Fruit fly (Drosophila melanogaster) whole organism, adult: ENCODE measurements around the gene nac.

Source experiments
- CG11617 ChIP-seq: fragments of 200-800 bp; sonication (Bioruptor generic); optimal IDR thresholded peaks from 2 replicates; lab custom pipeline; 2017; ENCODE audit warnings: mild to moderate bottlenecking, missing biosample characterization, missing genetic modification reagents, missing genetic modification characterization
- CG12768 ChIP-seq: fragments of 200-800 bp; sonication (Bioruptor generic); optimal IDR thresholded peaks from 2 replicates; lab custom pipeline; 2017; ENCODE audit warnings: missing biosample characterization, missing genetic modification characterization, mild to moderate bottlenecking, moderate library complexity, missing genetic modification reagents
- CG14711 ChIP-seq: fragments of 200-800 bp; sonication (Bioruptor generic); optimal IDR thresholded peaks from 2 replicates; lab custom pipeline; 2018; ENCODE audit warnings: missing biosample characterization, mild to moderate bottlenecking, missing genetic modification characterization, moderate library complexity
- CG1620 ChIP-seq: fragments of 200-800 bp; sonication (Bioruptor generic); optimal IDR thresholded peaks from 2 replicates; lab custom pipeline; 2016; ENCODE audit warnings: missing biosample characterization, missing genetic modification characterization
- CG33017 ChIP-seq: fragments of 200-800 bp; sonication (Bioruptor generic); optimal IDR thresholded peaks from 2 replicates; lab custom pipeline; 2018; ENCODE audit warnings: missing biosample characterization, mild to moderate bottlenecking, missing genetic modification characterization, moderate library complexity
- CG5204 ChIP-seq: fragments of 200-800 bp; sonication (Bioruptor generic); optimal IDR thresholded peaks from 2 replicates; lab custom pipeline; 2016; ENCODE audit warnings: missing biosample characterization, missing genetic modification characterization
- CG7045 ChIP-seq: fragments of 200-800 bp; sonication (Bioruptor generic); optimal IDR thresholded peaks from 2 replicates; lab custom pipeline; 2017; ENCODE audit warnings: missing biosample characterization, mild to moderate bottlenecking, missing genetic modification characterization
- CG7101 ChIP-seq: fragments of 200-800 bp; sonication (Bioruptor generic); optimal IDR thresholded peaks from 2 replicates; lab custom pipeline; 2018; ENCODE audit warnings: missing biosample characterization, mild to moderate bottlenecking, missing genetic modification characterization, moderate library complexity
- Clk ChIP-seq: fragments of 200-800 bp; sonication (Bioruptor generic); optimal IDR thresholded peaks from 2 replicates; lab custom pipeline; 2017; ENCODE audit warnings: missing biosample characterization, missing genetic modification characterization
- Crg-1 ChIP-seq: fragments of 200-800 bp; sonication (Bioruptor generic); optimal IDR thresholded peaks from 2 replicates; lab custom pipeline; 2016; ENCODE audit warnings: missing biosample characterization, missing genetic modification characterization
- Hr96 ChIP-seq: fragments of 200-800 bp; sonication (Bioruptor generic); optimal IDR thresholded peaks from 2 replicates; lab custom pipeline; 2016; ENCODE audit warnings: missing biosample characterization, missing genetic modification characterization
- Mnt ChIP-seq: fragments of 200-800 bp; sonication (Bioruptor generic); optimal IDR thresholded peaks from 2 replicates; lab custom pipeline; 2016; ENCODE audit warnings: missing biosample characterization, mild to moderate bottlenecking, missing genetic modification characterization
- bab1 ChIP-seq: fragments of 200-800 bp; sonication (Bioruptor generic); optimal IDR thresholded peaks from 3 replicates; lab custom pipeline; 2019; ENCODE audit warnings: missing biosample characterization, mild to moderate bottlenecking, missing genetic modification characterization, moderate library complexity
- cic ChIP-seq: fragments of 200-800 bp; sonication (Bioruptor generic); optimal IDR thresholded peaks from 2 replicates; lab custom pipeline; 2017; ENCODE audit warnings: missing biosample characterization, mild to moderate bottlenecking, missing genetic modification characterization, moderate library complexity
- cnc ChIP-seq, 2 experiments: fragments of >200 bp; optimal IDR thresholded peaks; 2 replicates each; lab custom pipeline; 2017
- kay ChIP-seq: fragments of 200-800 bp; sonication (Bioruptor generic); peaks from one replicate; lab custom pipeline; 2016; ENCODE audit warnings: missing biosample characterization, missing genetic modification characterization, borderline replicate concordance
- ovo ChIP-seq: fragments of 200-800 bp; sonication (Bioruptor generic); optimal IDR thresholded peaks from 2 replicates; lab custom pipeline; 2016; ENCODE audit warnings: missing biosample characterization, missing genetic modification characterization
- pad ChIP-seq: fragments of 200-800 bp; sonication (Bioruptor generic); optimal IDR thresholded peaks from 3 replicates; lab custom pipeline; 2017; ENCODE audit warnings: missing biosample characterization, missing genetic modification characterization, mild to moderate bottlenecking, moderate library complexity, missing genetic modification reagents
- tj ChIP-seq: fragments of 200-800 bp; sonication (Bioruptor generic); optimal IDR thresholded peaks from 3 replicates; lab custom pipeline; 2017; ENCODE audit warnings: missing biosample characterization, mild to moderate bottlenecking, missing genetic modification characterization, moderate library complexity
- toe ChIP-seq: fragments of 200-800 bp; sonication (Bioruptor generic); optimal IDR thresholded peaks from 2 replicates; lab custom pipeline; 2016; ENCODE audit warnings: missing biosample characterization, missing genetic modification characterization

nac gene

dm6 chr3R:8347279-8347678 is 43.5 kb upstream of the nac start, which contains the start of gene CG7352:
Gene CG7352 (plus strand): TSS chr3R:8347579.
- TF ChIP-seq tj (no peak), Mnt (no peak), toe (GFP tag; lab: Kevin White, UChicago) (no peak), kay (GFP tag; lab: Kevin White, UChicago) (no peak), pad (GFP tag; lab: Kevin White, UChicago) (no peak), CG1620 (GFP tag; lab: Kevin White, UChicago) (no peak), CG11617 (GFP tag; lab: Kevin White, UChicago) (no peak), Crg-1 (GFP tag; lab: Kevin White, UChicago) (no peak), Clk (GFP tag; lab: Kevin White, UChicago) (no peak), cic (GFP tag; lab: Kevin White, UChicago) (no peak), CG7101 (no peak), bab1 (GFP tag; lab: Kevin White, UChicago) (no peak), cnc (optimal IDR thresholded peaks at IDR 0.05; lab: Kevin White, UChicago) (no peak), CG5204 (GFP tag; lab: Kevin White, UChicago) (no peak), Hr96 (GFP tag; lab: Kevin White, UChicago) (no peak), CG12768 (GFP tag; lab: Kevin White, UChicago) (no peak), ovo (GFP tag; lab: Kevin White, UChicago) (no peak), CG14711 (tag; lab: Kevin White, UChicago) (no peak)

- TF ChIP-seq CG33017 (tag; lab: Kevin White, UChicago), result no peak
- no peak for TF ChIP-seq CG7101
- no peak for TF ChIP-seq Clk (GFP tag; lab: Kevin White, UChicago)
- TF ChIP-seq cnc (optimal IDR thresholded peaks at IDR 0.05; lab: Kevin White, UChicago), result peak in 1 of 2 experiments; percentile 40
- TF ChIP-seq Crg-1 (GFP tag; lab: Kevin White, UChicago), result no peak
- TF ChIP-seq CG11617 (GFP tag; lab: Kevin White, UChicago), result no peak
- no peak for TF ChIP-seq toe (GFP tag; lab: Kevin White, UChicago)
- TF ChIP-seq Mnt, result no peak
Measured at dm6 chr3R:8344174-8344573, 40.4 kb upstream of the nac start, which contains the start of gene DppIII. Gene DppIII (plus strand): TSS chr3R:8344400.

- TF ChIP-seq CG33017 (tag; lab: Kevin White, UChicago), result no peak
- no peak for TF ChIP-seq cnc (optimal IDR thresholded peaks at IDR 0.05; lab: Kevin White, UChicago)
- no peak for TF ChIP-seq CG11617 (GFP tag; lab: Kevin White, UChicago)
- no peak for TF ChIP-seq bab1 (GFP tag; lab: Kevin White, UChicago)
- no peak for TF ChIP-seq ovo (GFP tag; lab: Kevin White, UChicago)
- no peak for TF ChIP-seq Hr96 (GFP tag; lab: Kevin White, UChicago)
- no peak for TF ChIP-seq pad (GFP tag; lab: Kevin White, UChicago)
- TF ChIP-seq CG7045 (GFP tag; lab: Kevin White, UChicago), result no peak
- no peak for TF ChIP-seq Clk (GFP tag; lab: Kevin White, UChicago)
- no peak for TF ChIP-seq CG7101
- no peak for TF ChIP-seq cic (GFP tag; lab: Kevin White, UChicago)
- no peak for TF ChIP-seq Crg-1 (GFP tag; lab: Kevin White, UChicago)
- TF ChIP-seq Mnt, result no peak
- TF ChIP-seq CG5204 (GFP tag; lab: Kevin White, UChicago), result no peak
- TF ChIP-seq tj, result no peak
Measured at dm6 chr3R:8343251-8343744, 39.5 kb upstream of the nac start, which contains the start of the genes PNKP and COX7AL. Gene PNKP (minus strand): TSS chr3R:8343516. Gene COX7AL (plus strand): TSS chr3R:8343669.

dm6 chr3R:8340675-8341275 is 37.0 kb upstream of the nac start, which contains the start of the genes COX7A and Arl2:
Gene COX7A (minus strand): TSS chr3R:8341043.
Gene Arl2 (plus strand): TSS chr3R:8341100.
- TF ChIP-seq tj (peak; percentile 23), bab1 (GFP tag; lab: Kevin White, UChicago) (peak; percentile 8), kay (GFP tag; lab: Kevin White, UChicago) (no peak), CG7101 (peak; percentile 1), Crg-1 (GFP tag; lab: Kevin White, UChicago) (peak; percentile 20), ovo (GFP tag; lab: Kevin White, UChicago) (no peak), CG14711 (tag; lab: Kevin White, UChicago) (peak; percentile 16)

dm6 chr3R:8336012-8336567 is 32.3 kb upstream of the nac start:
- no peak for TF ChIP-seq pad (GFP tag; lab: Kevin White, UChicago)
- TF ChIP-seq CG11617 (GFP tag; lab: Kevin White, UChicago), result no peak
- TF ChIP-seq cic (GFP tag; lab: Kevin White, UChicago), result no peak
- TF ChIP-seq Hr96 (GFP tag; lab: Kevin White, UChicago), result no peak
- no peak for TF ChIP-seq CG5204 (GFP tag; lab: Kevin White, UChicago)
- no peak for TF ChIP-seq cnc (optimal IDR thresholded peaks at IDR 0.05; lab: Kevin White, UChicago)
- no peak for TF ChIP-seq tj
- TF ChIP-seq Clk (GFP tag; lab: Kevin White, UChicago), result no peak
- no peak for TF ChIP-seq bab1 (GFP tag; lab: Kevin White, UChicago)
- no peak for TF ChIP-seq CG14711 (tag; lab: Kevin White, UChicago)
- TF ChIP-seq CG1620 (GFP tag; lab: Kevin White, UChicago), result no peak
- TF ChIP-seq kay (GFP tag; lab: Kevin White, UChicago), result no peak
- TF ChIP-seq Crg-1 (GFP tag; lab: Kevin White, UChicago), result no peak
- no peak for TF ChIP-seq CG7045 (GFP tag; lab: Kevin White, UChicago)
- no peak for TF ChIP-seq Mnt
- no peak for TF ChIP-seq CG33017 (tag; lab: Kevin White, UChicago)
- TF ChIP-seq CG7101, result no peak
